Worm (Caenorhabditis elegans) whole organism, L3 larva: Measurements from ENCODE around the gene Y73B6A.3.
A peak's percentile ranks its signal among the peaks of the same experiment; 100 is the strongest.

Experiments used
- aly-2 ChIP-seq: fragments of 150-350 bp; optimal IDR thresholded peaks from 2 replicates; lab custom pipeline; 2014; ENCODE audit warnings: missing biosample characterization, missing genetic modification characterization
- ama-1 ChIP-seq: fragments of 150-350 bp; optimal IDR thresholded peaks from 2 replicates; lab custom pipeline; 2018
- ceh-28 ChIP-seq: fragments of 150-350 bp; optimal IDR thresholded peaks from 2 replicates; lab custom pipeline; 2014; ENCODE audit warnings: missing biosample characterization, missing genetic modification reagents, missing genetic modification characterization
- daf-12 ChIP-seq: fragments of 150-350 bp; optimal IDR thresholded peaks from 2 replicates; lab custom pipeline; 2014; ENCODE audit warnings: missing biosample characterization, missing genetic modification reagents, missing genetic modification characterization
- egl-5 ChIP-seq: fragments of 150-350 bp; optimal IDR thresholded peaks from 2 replicates; lab custom pipeline; 2017; ENCODE audit warnings: missing biosample characterization, missing genetic modification reagents, missing genetic modification characterization, inconsistent platforms
- elt-1 ChIP-seq: fragments of 150-350 bp; optimal IDR thresholded peaks from 2 replicates; lab custom pipeline; 2014; ENCODE audit warnings: missing biosample characterization, missing genetic modification characterization
- elt-3 ChIP-seq, 3 experiments: fragments of 150-350 bp in 1 of 3; sonication (generic microtip) in 2 of 3; optimal IDR thresholded peaks; 2 replicates in 2 of 3; 4 replicates in 1 of 3; lab custom pipeline; 2014 to 2017; ENCODE audit warnings: missing biosample characterization in 3 of 3, missing genetic modification characterization in 3 of 3
- fkh-10 ChIP-seq: sonication (generic microtip); optimal IDR thresholded peaks from 2 replicates; lab custom pipeline; 2017; ENCODE audit warnings: missing biosample characterization, missing genetic modification reagents, missing genetic modification characterization
- fkh-2 ChIP-seq: fragments of 150-350 bp; optimal IDR thresholded peaks from 2 replicates; lab custom pipeline; 2014; ENCODE audit warnings: missing biosample characterization, missing genetic modification reagents, missing genetic modification characterization
- fos-1 ChIP-seq: fragments of 150-350 bp; optimal IDR thresholded peaks from 2 replicates; lab custom pipeline; 2014; ENCODE audit warnings: missing biosample characterization, missing genetic modification characterization
- hmg-11 ChIP-seq: sonication (generic microtip); optimal IDR thresholded peaks from 2 replicates; lab custom pipeline; 2016; ENCODE audit warnings: missing genetic modification characterization, missing compliant biosample characterization
- lin-15B ChIP-seq: fragments of 150-350 bp; optimal IDR thresholded peaks from 2 replicates; lab custom pipeline; 2014; ENCODE audit warnings: missing biosample characterization, missing genetic modification characterization
- lsy-12 ChIP-seq: sonication (generic microtip); optimal IDR thresholded peaks from 2 replicates; lab custom pipeline; 2016; ENCODE audit warnings: mild to moderate bottlenecking, missing genetic modification characterization, missing compliant biosample characterization
- mdl-1 ChIP-seq: fragments of 150-350 bp; optimal IDR thresholded peaks from 2 replicates; lab custom pipeline; 2014; ENCODE audit warnings: missing biosample characterization, missing genetic modification characterization
- mml-1 ChIP-seq: fragments of 150-350 bp; sonication (generic microtip); optimal IDR thresholded peaks from 3 replicates; lab custom pipeline; 2014; ENCODE audit warnings: missing biosample characterization, missing genetic modification characterization
- nfya-1 ChIP-seq: sonication (generic microtip); optimal IDR thresholded peaks from 2 replicates; lab custom pipeline; 2017; ENCODE audit warnings: missing genetic modification characterization, mild to moderate bottlenecking, missing compliant biosample characterization, antibody characterized with exemption, moderate library complexity; ENCODE audit not compliant: insufficient read depth
- nhr-11 ChIP-seq: fragments of 150-350 bp; optimal IDR thresholded peaks from 2 replicates; lab custom pipeline; 2014; ENCODE audit warnings: missing biosample characterization, missing genetic modification characterization
- nhr-23 ChIP-seq: fragments of 150-350 bp; optimal IDR thresholded peaks from 2 replicates; lab custom pipeline; 2014; ENCODE audit warnings: missing biosample characterization, missing genetic modification reagents, missing genetic modification characterization
- nhr-237 ChIP-seq: fragments of 150-350 bp; optimal IDR thresholded peaks from 2 replicates; lab custom pipeline; 2014; ENCODE audit warnings: missing biosample characterization, missing genetic modification characterization
- nhr-25 ChIP-seq: sonication (generic microtip); optimal IDR thresholded peaks from 2 replicates; lab custom pipeline; 2017; ENCODE audit warnings: missing biosample characterization, missing genetic modification characterization
- nhr-28 ChIP-seq: fragments of 150-350 bp; optimal IDR thresholded peaks from 2 replicates; lab custom pipeline; 2014; ENCODE audit warnings: missing biosample characterization, missing genetic modification characterization
- nhr-43 ChIP-seq: sonication (generic microtip); optimal IDR thresholded peaks from 2 replicates; lab custom pipeline; 2016; ENCODE audit warnings: mild to moderate bottlenecking, missing genetic modification characterization, missing compliant biosample characterization; ENCODE audit not compliant: poor library complexity, severe bottlenecking
- pha-4 ChIP-seq: fragments of 150-350 bp; optimal IDR thresholded peaks from 2 replicates; lab custom pipeline; 2014; ENCODE audit warnings: missing biosample characterization, missing genetic modification reagents, missing genetic modification characterization
- pqm-1 ChIP-seq: fragments of 150-350 bp; optimal IDR thresholded peaks from 2 replicates; lab custom pipeline; 2017; ENCODE audit warnings: missing biosample characterization, missing genetic modification characterization, inconsistent platforms
- sea-2 ChIP-seq: fragments of 150-350 bp; sonication (generic microtip); optimal IDR thresholded peaks from 4 replicates; lab custom pipeline; 2014; ENCODE audit warnings: missing biosample characterization, missing genetic modification reagents, missing genetic modification characterization
- skn-1 ChIP-seq: fragments of 150-350 bp; optimal IDR thresholded peaks from 2 replicates; lab custom pipeline; 2014; ENCODE audit warnings: missing biosample characterization, missing genetic modification characterization
- snpc-4 ChIP-seq: fragments of 150-350 bp; optimal IDR thresholded peaks from 2 replicates; lab custom pipeline; 2014; ENCODE audit warnings: missing biosample characterization, missing genetic modification characterization
- tbx-2 ChIP-seq: sonication (generic microtip); optimal IDR thresholded peaks from 2 replicates; lab custom pipeline; 2016; ENCODE audit warnings: mild to moderate bottlenecking, missing genetic modification characterization, missing compliant biosample characterization
- unc-62 ChIP-seq: fragments of 150-350 bp; sonication (generic microtip); optimal IDR thresholded peaks from 4 replicates; lab custom pipeline; 2014; ENCODE audit warnings: missing biosample characterization, missing genetic modification reagents, missing genetic modification characterization
- ztf-11 ChIP-seq: fragments of 150-350 bp; optimal IDR thresholded peaks from 2 replicates; lab custom pipeline; 2014; ENCODE audit warnings: missing biosample characterization, missing genetic modification characterization
- ztf-4 ChIP-seq: fragments of 150-350 bp; optimal IDR thresholded peaks from 2 replicates; lab custom pipeline; 2014; ENCODE audit warnings: missing biosample characterization, missing genetic modification characterization

The Y73B6A.3 gene

ce11 chrIV:6756374-6756773 lies 16.3 kb upstream of the Y73B6A.3 start (continued):
- TF ChIP-seq sea-2 (GFP tag; lab: Kevin White, UChicago), result no peak
- no peak for TF ChIP-seq nhr-237 (tag; lab: Kevin White, UChicago)
- peak; percentile 58 for TF ChIP-seq ceh-28 (tag; lab: Kevin White, UChicago)
- TF ChIP-seq fkh-2 (tag; lab: Kevin White, UChicago), result no peak
- TF ChIP-seq, all 47 proteins: peak for 28

ce11 chrIV:6751213-6751612 lies 11.1 kb upstream of the Y73B6A.3 start:
- TF ChIP-seq fos-1 (tag; lab: Kevin White, UChicago) (no peak), fkh-2 (tag; lab: Kevin White, UChicago) (no peak), daf-12 (tag; lab: Kevin White, UChicago) (no peak), lsy-12 (tag; lab: Kevin White, UChicago) (no peak), nfya-1 (tag; lab: Kevin White, UChicago) (peak; percentile 49), ztf-11 (tag; lab: Kevin White, UChicago) (no peak), fkh-10 (GFP tag; lab: Kevin White, UChicago) (no peak), nhr-43 (tag; lab: Kevin White, UChicago) (no peak), nhr-23 (tag; lab: Kevin White, UChicago) (no peak), egl-5 (tag; lab: Kevin White, UChicago) (peak; percentile 82)
- TF ChIP-seq, all 47 proteins: peak for 2

- TF ChIP-seq fos-1 (tag; lab: Kevin White, UChicago) (no peak), elt-3 (tag; optimal IDR thresholded peaks at IDR 0.05; lab: Kevin White, UChicago) (no peak), ama-1 (lab: Kevin White, UChicago) (no peak), sea-2 (GFP tag; lab: Kevin White, UChicago) (no peak), nhr-237 (tag; lab: Kevin White, UChicago) (no peak)
Measured at ce11 chrIV:6750117-6750516, 10.0 kb upstream of the Y73B6A.3 start.

ce11 chrIV:6748491-6748890 lies 8.4 kb upstream of the Y73B6A.3 start, which contains the start of gene lin-45:
Gene lin-45, minus strand, starts transcription at chrIV:6748572.
- TF ChIP-seq nhr-11 (tag; lab: Kevin White, UChicago) (no peak), nfya-1 (tag; lab: Kevin White, UChicago) (peak; percentile 32), mdl-1 (tag; lab: Kevin White, UChicago) (no peak)

ce11 chrIV:6747652-6748051 lies 7.6 kb upstream of the Y73B6A.3 start:
- TF ChIP-seq pha-4, result peak; percentile 68
- TF ChIP-seq tbx-2, result no peak
- no peak for TF ChIP-seq unc-62 (GFP tag; lab: Kevin White, UChicago)
- TF ChIP-seq nhr-23 (tag; lab: Kevin White, UChicago), result peak; percentile 64
- TF ChIP-seq nhr-43 (tag; lab: Kevin White, UChicago), result peak; percentile 22
- peak; percentile 34 for TF ChIP-seq nhr-25
- peak; percentile 31 for TF ChIP-seq lin-15B (tag; lab: Kevin White, UChicago)
- TF ChIP-seq nhr-28 (tag; lab: Kevin White, UChicago), result no peak
- peak; percentile 9 for TF ChIP-seq hmg-11 (tag; lab: Kevin White, UChicago)
- peak; percentile 28 for TF ChIP-seq ceh-28 (tag; lab: Kevin White, UChicago)
- TF ChIP-seq nfya-1 (tag; lab: Kevin White, UChicago), result peak; percentile 34

- TF ChIP-seq snpc-4 (tag; lab: Kevin White, UChicago) (no peak), egl-5 (tag; lab: Kevin White, UChicago) (no peak), aly-2 (tag; lab: Kevin White, UChicago) (no peak), sea-2 (GFP tag; lab: Kevin White, UChicago) (no peak), unc-62 (GFP tag; lab: Kevin White, UChicago) (no peak), elt-1 (no peak), elt-3 (tag; optimal IDR thresholded peaks at IDR 0.05; lab: Kevin White, UChicago) (no peak)
Measured at ce11 chrIV:6747083-6747482, 7.0 kb upstream of the Y73B6A.3 start.

- TF ChIP-seq ceh-28 (tag; lab: Kevin White, UChicago) (no peak), lin-15B (tag; lab: Kevin White, UChicago) (no peak), mml-1 (tag; lab: Kevin White, UChicago) (no peak), ztf-4 (tag; lab: Kevin White, UChicago) (no peak), pqm-1 (tag; lab: Kevin White, UChicago) (no peak), skn-1 (no peak), nhr-23 (tag; lab: Kevin White, UChicago) (no peak), nhr-237 (tag; lab: Kevin White, UChicago) (no peak), nhr-28 (tag; lab: Kevin White, UChicago) (no peak), aly-2 (tag; lab: Kevin White, UChicago) (no peak)
Measured at ce11 chrIV:6742159-6742558, 2.1 kb upstream of the Y73B6A.3 start, which contains the start of gene smg-7. Gene smg-7, minus strand, starts transcription at chrIV:6742443.
